Worm (Caenorhabditis elegans): ENCODE measurements around the gene ttr-54.

DNA sequence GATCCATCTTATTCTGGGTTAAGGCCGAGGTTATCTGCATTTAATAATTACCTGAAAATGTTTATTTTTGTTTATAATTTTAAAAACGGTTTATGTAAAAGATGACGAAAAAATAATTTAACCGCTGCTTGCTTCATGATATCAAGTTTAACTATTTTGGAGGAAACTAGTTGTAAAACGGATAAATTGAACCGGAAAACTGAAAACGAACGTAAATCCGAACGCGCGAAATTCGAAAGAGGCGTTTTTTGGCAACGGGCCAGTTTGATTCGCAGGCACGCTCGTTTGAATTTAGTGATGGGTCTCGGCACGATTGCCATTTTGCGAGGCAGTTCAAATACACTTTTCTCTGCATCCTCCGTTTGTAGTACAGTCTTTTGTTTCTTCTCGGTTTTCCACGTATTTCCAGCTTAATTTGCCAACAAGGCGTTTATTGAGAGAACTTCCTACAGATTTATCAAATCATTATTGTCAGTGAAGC lies 26.6 kb upstream of the ttr-54 start, which contains the start of the genes gtbp-1 and K08F4.3:
- peak; percentile 39 for TF ChIP-seq nhr-237 (tag; optimal IDR thresholded peaks at IDR 0.05)
- TF ChIP-seq unc-62 (GFP tag; optimal IDR thresholded peaks at IDR 0.05) = no peak
- TF ChIP-seq lsy-2 (tag; optimal IDR thresholded peaks at IDR 0.05) = peak; percentile 73
- no peak for TF ChIP-seq ztf-11 (tag; optimal IDR thresholded peaks at IDR 0.05)
- no peak for TF ChIP-seq unc-39 (tag; optimal IDR thresholded peaks at IDR 0.05)
- no peak for TF ChIP-seq elt-3 (tag; optimal IDR thresholded peaks at IDR 0.05)
- peak; percentile 57 for TF ChIP-seq lin-13 (tag; optimal IDR thresholded peaks at IDR 0.05)
- TF ChIP-seq blmp-1 (tag; optimal IDR thresholded peaks at IDR 0.05) = no peak
- peak; percentile 74 for TF ChIP-seq unc-120 (tag; optimal IDR thresholded peaks at IDR 0.05; ENCODE audit: poor library complexity, severe bottlenecking)
- TF ChIP-seq nhr-28 (tag; optimal IDR thresholded peaks at IDR 0.05) = no peak
- TF ChIP-seq snpc-4 (tag; optimal IDR thresholded peaks at IDR 0.05) = no peak
- TF ChIP-seq pha-4 (tag; optimal IDR thresholded peaks at IDR 0.05) = peak; percentile 47
- TF ChIP-seq flh-1 (GFP tag; optimal IDR thresholded peaks at IDR 0.05) = no peak
- TF ChIP-seq drap-1 (GFP tag; optimal IDR thresholded peaks at IDR 0.05) = no peak
